Worm (Caenorhabditis elegans) whole organism, young adult: ENCODE results near the gene K08D8.12.
A peak's percentile ranks its signal among the peaks of the same experiment; 100 is the strongest.

Source experiments
- B0019.2 ChIP-seq: fragments of 200-800 bp; sonication (Bioruptor generic); conservative IDR thresholded peaks from 2 replicates; pipeline ENCODE4 v1.3.6; 2022; ENCODE audit warnings: missing genetic modification reagents, missing genetic modification characterization, missing compliant biosample characterization
- B0261.1 ChIP-seq: sonication (generic microtip); optimal IDR thresholded peaks from 2 replicates; lab custom pipeline; 2016; ENCODE audit warnings: mild to moderate bottlenecking, missing genetic modification characterization, moderate library complexity, missing compliant biosample characterization
- D2030.7 ChIP-seq: fragments of 200-800 bp; sonication (Bioruptor generic); IDR thresholded peaks from 2 replicates; pipeline ENCODE4 v1.3.6; 2022; ENCODE audit warnings: missing genetic modification reagents, missing genetic modification characterization, missing compliant biosample characterization
- F22D6.2 ChIP-seq: sonication (generic microtip); optimal IDR thresholded peaks from 2 replicates; lab custom pipeline; 2016; ENCODE audit warnings: mild to moderate bottlenecking, missing genetic modification characterization, missing compliant biosample characterization
- F23B12.7 ChIP-seq: sonication (generic microtip); optimal IDR thresholded peaks from 2 replicates; lab custom pipeline; 2017; ENCODE audit warnings: missing genetic modification characterization, mild to moderate bottlenecking, missing compliant biosample characterization, antibody characterized with exemption, moderate library complexity; ENCODE audit not compliant: insufficient read depth
- F39B2.1 ChIP-seq: fragments of 200-800 bp; sonication (Bioruptor generic); IDR thresholded peaks from 2 replicates; pipeline ENCODE4 v1.3.6; 2022; ENCODE audit warnings: missing genetic modification reagents, missing genetic modification characterization, missing compliant biosample characterization
- F52B5.7 ChIP-seq: sonication (generic microtip); optimal IDR thresholded peaks from 2 replicates; lab custom pipeline; 2016; ENCODE audit warnings: mild to moderate bottlenecking, missing genetic modification characterization, missing compliant biosample characterization
- T07F8.4 ChIP-seq: sonication (generic microtip); optimal IDR thresholded peaks from 2 replicates; lab custom pipeline; 2016; ENCODE audit warnings: mild to moderate bottlenecking, missing genetic modification characterization, moderate library complexity, missing compliant biosample characterization
- Y53G8AR.9 ChIP-seq: fragments of 200-800 bp; sonication (Bioruptor generic); conservative IDR thresholded peaks from 2 replicates; pipeline ENCODE4 v1.3.6; 2022; ENCODE audit warnings: missing genetic modification reagents, missing genetic modification characterization, missing compliant biosample characterization
- Y79H2A.3 ChIP-seq: fragments of 200-800 bp; sonication (Bioruptor generic); conservative IDR thresholded peaks from 2 replicates; pipeline ENCODE4 v1.3.6; 2022; ENCODE audit warnings: missing genetic modification reagents, missing genetic modification characterization, missing compliant biosample characterization
- athp-1 ChIP-seq: sonication (generic microtip); optimal IDR thresholded peaks from 2 replicates; lab custom pipeline; 2017; ENCODE audit warnings: mild to moderate bottlenecking, missing genetic modification characterization, missing compliant biosample characterization
- bed-1 ChIP-seq: fragments of 200-800 bp; sonication (Bioruptor generic); IDR thresholded peaks from 2 replicates; pipeline ENCODE4 v1.3.6; 2022; ENCODE audit warnings: missing genetic modification reagents, missing genetic modification characterization, missing compliant biosample characterization
- bed-2 ChIP-seq: fragments of 200-800 bp; sonication (Bioruptor generic); IDR thresholded peaks from 2 replicates; pipeline ENCODE4 v1.3.6; 2022; ENCODE audit warnings: missing genetic modification reagents, missing genetic modification characterization, missing compliant biosample characterization
- cebp-1 ChIP-seq, 2 experiments: fragments of 200-800 bp in 1 of 2; sonication (Bioruptor generic) in 1 of 2; sonication (generic microtip) in 1 of 2; IDR thresholded peaks in 1 of 2; optimal IDR thresholded peaks in 1 of 2; 2 replicates each; pipeline versions ENCODE4 v1.3.6 to Lab custom; 2017 to 2022; ENCODE audit warnings: missing compliant biosample characterization in 2 of 2, missing genetic modification characterization in 2 of 2, mild to moderate bottlenecking in 1 of 2, missing genetic modification reagents in 1 of 2, moderate library complexity in 1 of 2
- ceh-58 ChIP-seq: fragments of 200-800 bp; sonication (Bioruptor generic); IDR thresholded peaks from 2 replicates; pipeline ENCODE4 v1.3.6; 2022; ENCODE audit warnings: missing genetic modification characterization, missing compliant biosample characterization
- dox-1 ChIP-seq: fragments of 200-800 bp; sonication (Bioruptor generic); IDR thresholded peaks from 2 replicates; pipeline ENCODE4 v1.3.6; 2022; ENCODE audit warnings: missing genetic modification reagents, missing genetic modification characterization, missing compliant biosample characterization
- egl-44 ChIP-seq: fragments of 200-800 bp; sonication (Bioruptor generic); IDR thresholded peaks from 2 replicates; pipeline ENCODE4 v1.3.6; 2022; ENCODE audit warnings: missing genetic modification reagents, missing genetic modification characterization, missing compliant biosample characterization
- gei-17 ChIP-seq: fragments of 200-800 bp; sonication (Bioruptor generic); optimal IDR thresholded peaks from 2 replicates; lab custom pipeline; 2018; ENCODE audit warnings: mild to moderate bottlenecking, missing genetic modification characterization, missing compliant biosample characterization
- him-1 ChIP-seq: sonication (generic microtip); optimal IDR thresholded peaks from 2 replicates; lab custom pipeline; 2016; ENCODE audit warnings: missing genotype, missing genetic modification reagents, missing genetic modification characterization, missing compliant biosample characterization
- hlh-12 ChIP-seq: sonication (generic microtip); optimal IDR thresholded peaks from 2 replicates; lab custom pipeline; 2016; ENCODE audit warnings: missing genetic modification characterization, missing compliant biosample characterization
- hsf-1 ChIP-seq: fragments of 200-800 bp; sonication (Bioruptor generic); IDR thresholded peaks from 2 replicates; pipeline ENCODE4 v1.3.6; 2022; ENCODE audit warnings: missing genetic modification reagents, missing genetic modification characterization, missing compliant biosample characterization
- lsl-1 ChIP-seq: fragments of 200-800 bp; sonication (Bioruptor generic); optimal IDR thresholded peaks from 2 replicates; lab custom pipeline; 2018; ENCODE audit warnings: mild to moderate bottlenecking, missing genetic modification characterization, moderate library complexity, missing compliant biosample characterization
- lsy-27 ChIP-seq: sonication (generic microtip); optimal IDR thresholded peaks from 2 replicates; lab custom pipeline; 2017; ENCODE audit warnings: missing genetic modification characterization, mild to moderate bottlenecking, missing compliant biosample characterization, antibody characterized with exemption, missing genotype, borderline replicate concordance; ENCODE audit not compliant: insufficient read depth
- madf-8 ChIP-seq: fragments of 200-800 bp; sonication (Bioruptor generic); conservative IDR thresholded peaks from 2 replicates; pipeline ENCODE4 v1.3.6; 2022; ENCODE audit warnings: missing genetic modification reagents, missing genetic modification characterization, missing compliant biosample characterization
- nfyb-1 ChIP-seq: fragments of 200-800 bp; sonication (Bioruptor generic); IDR thresholded peaks from 2 replicates; pipeline ENCODE4 v1.3.6; 2022; ENCODE audit warnings: missing genetic modification reagents, missing genetic modification characterization, missing compliant biosample characterization
- nhr-179 ChIP-seq: sonication (generic microtip); optimal IDR thresholded peaks from 2 replicates; lab custom pipeline; 2016; ENCODE audit warnings: mild to moderate bottlenecking, missing genetic modification characterization, missing compliant biosample characterization
- nhr-80 ChIP-seq: sonication (generic microtip); optimal IDR thresholded peaks from 2 replicates; lab custom pipeline; 2016; ENCODE audit warnings: missing genetic modification characterization, missing compliant biosample characterization
- nhr-90 ChIP-seq: sonication (generic microtip); optimal IDR thresholded peaks from 2 replicates; lab custom pipeline; 2016; ENCODE audit warnings: missing genotype, mild to moderate bottlenecking, missing genetic modification characterization, missing compliant biosample characterization
- pbrm-1 ChIP-seq: fragments of 200-800 bp; sonication (Bioruptor generic); IDR thresholded peaks from 2 replicates; pipeline ENCODE4 v1.3.6; 2022; ENCODE audit warnings: missing genetic modification reagents, missing genetic modification characterization, missing compliant biosample characterization
- pha-4 ChIP-seq: fragments of 150-350 bp; sonication (generic microtip); optimal IDR thresholded peaks from 2 replicates; lab custom pipeline; 2014; ENCODE audit warnings: missing biosample characterization, missing genetic modification reagents, missing genetic modification characterization
- rcor-1 ChIP-seq: fragments of 200-800 bp; sonication (Bioruptor generic); IDR thresholded peaks from 2 replicates; pipeline ENCODE4 v1.3.6; 2022; ENCODE audit warnings: missing genetic modification reagents, missing genetic modification characterization, missing compliant biosample characterization
- repo-1 ChIP-seq: sonication (generic microtip); optimal IDR thresholded peaks from 2 replicates; lab custom pipeline; 2017; ENCODE audit warnings: mild to moderate bottlenecking, missing genetic modification characterization, missing compliant biosample characterization
- sdz-38 ChIP-seq: sonication (generic microtip); optimal IDR thresholded peaks from 2 replicates; lab custom pipeline; 2016; ENCODE audit warnings: missing genotype, missing genetic modification characterization, missing compliant biosample characterization
- snpc-3.4 ChIP-seq: sonication (generic microtip); optimal IDR thresholded peaks from 2 replicates; lab custom pipeline; 2017; ENCODE audit warnings: missing genetic modification characterization, mild to moderate bottlenecking, missing compliant biosample characterization, antibody characterized with exemption, moderate library complexity, missing genotype, missing genetic modification reagents
- tlf-1 ChIP-seq: fragments of 200-800 bp; sonication (Bioruptor generic); optimal IDR thresholded peaks from 2 replicates; lab custom pipeline; 2018; ENCODE audit warnings: mild to moderate bottlenecking, missing genetic modification characterization, missing compliant biosample characterization
- unc-62 ChIP-seq: fragments of 150-350 bp; optimal IDR thresholded peaks from 2 replicates; lab custom pipeline; 2014; ENCODE audit warnings: missing biosample characterization, missing genetic modification reagents, missing genetic modification characterization
- ztf-18 ChIP-seq: sonication (generic microtip); optimal IDR thresholded peaks from 2 replicates; lab custom pipeline; 2016; ENCODE audit warnings: missing genotype, mild to moderate bottlenecking, missing genetic modification characterization, missing compliant biosample characterization
- ztf-26 ChIP-seq: sonication (generic microtip); optimal IDR thresholded peaks from 2 replicates; lab custom pipeline; 2017; ENCODE audit warnings: missing genetic modification characterization, missing compliant biosample characterization
- ztf-3 ChIP-seq: fragments of 200-800 bp; sonication (Bioruptor generic); optimal IDR thresholded peaks from 2 replicates; lab custom pipeline; 2018; ENCODE audit warnings: mild to moderate bottlenecking, missing genetic modification characterization, missing compliant biosample characterization

K08D8.12 gene

ce11 chrIV:12926639-12927038, 33.4 kb downstream of the K08D8.12 start, which contains the start of gene srlf-5:
srlf-5 (minus strand) TSS chrIV:12926739.
- no peak for TF ChIP-seq pha-4
- TF ChIP-seq egl-44 (GFP tag; lab: Robert Waterston, UW): no peak
- no peak for TF ChIP-seq nhr-90 (tag; lab: Kevin White, UChicago)
- TF ChIP-seq dox-1: no peak
- TF ChIP-seq ztf-18 (tag; lab: Kevin White, UChicago): no peak
- TF ChIP-seq ztf-3 (GFP tag; lab: Kevin White, UChicago): no peak
- no peak for TF ChIP-seq Y79H2A.3 (GFP tag; lab: Robert Waterston, UW)
- no peak for TF ChIP-seq lsl-1 (GFP tag; lab: Kevin White, UChicago)
- TF ChIP-seq madf-8 (GFP tag; lab: Robert Waterston, UW): no peak
- TF ChIP-seq athp-1: no peak
- no peak for TF ChIP-seq repo-1 (tag; lab: Kevin White, UChicago)
- TF ChIP-seq D2030.7 (GFP tag; lab: Robert Waterston, UW): no peak
- no peak for TF ChIP-seq B0261.1 (tag; lab: Kevin White, UChicago)
- no peak for TF ChIP-seq F22D6.2
- TF ChIP-seq, all 124 proteins: peak for 0

ce11 chrIV:12936221-12936776, 43.0 kb downstream of the K08D8.12 start, which contains the start of the genes cld-1 and dod-21:
cld-1 (minus strand) TSS chrIV:12936271.
dod-21 (plus strand) TSS chrIV:12936738.
- TF ChIP-seq tlf-1 (GFP tag; lab: Kevin White, UChicago): no peak
- TF ChIP-seq lsl-1 (GFP tag; lab: Kevin White, UChicago): no peak
- TF ChIP-seq nhr-80 (tag; lab: Kevin White, UChicago): peak; percentile 69
- peak; percentile 78 for TF ChIP-seq nfyb-1 (GFP tag; lab: Robert Waterston, UW)
- no peak for TF ChIP-seq cebp-1 (GFP tag; IDR thresholded peaks at IDR 0.05; lab: Robert Waterston, UW)
- no peak for TF ChIP-seq cebp-1 (tag; optimal IDR thresholded peaks at IDR 0.05; lab: Kevin White, UChicago)
- TF ChIP-seq, all 124 proteins: peak for 2

DNA sequence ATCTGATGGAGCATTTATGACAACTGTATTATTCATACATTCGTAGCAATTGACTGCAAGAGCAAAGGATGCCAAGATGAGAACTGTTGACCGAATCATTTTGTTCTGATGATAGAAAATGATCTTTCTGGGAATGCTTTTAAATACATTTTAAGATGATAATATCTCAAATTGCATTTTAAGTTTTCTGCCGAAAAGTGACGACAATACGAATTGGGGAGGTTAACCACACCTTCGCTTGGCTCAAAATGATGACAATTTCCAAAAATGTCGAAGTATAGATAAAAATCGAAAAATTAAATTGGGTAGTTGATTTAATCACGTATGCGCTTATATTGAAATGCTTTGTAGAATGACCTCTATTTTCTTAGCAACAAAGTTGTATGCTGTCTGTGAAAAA, 48.0 kb downstream of the K08D8.12 start, which contains the start of gene dod-24:
Gene dod-24 (minus strand): TSS at position 101 of the 400 bp plus-strand sequence.
- TF ChIP-seq gei-17: no peak
- TF ChIP-seq unc-62 (GFP tag; lab: Kevin White, UChicago): no peak
- TF ChIP-seq nhr-179 (tag; lab: Kevin White, UChicago): no peak
- no peak for TF ChIP-seq sdz-38 (tag; lab: Kevin White, UChicago)
- no peak for TF ChIP-seq bed-1
- no peak for TF ChIP-seq bed-2 (GFP tag; lab: Robert Waterston, UW)
- no peak for TF ChIP-seq Y53G8AR.9
- TF ChIP-seq F52B5.7 (tag; lab: Kevin White, UChicago): no peak
- TF ChIP-seq pha-4: no peak
- no peak for TF ChIP-seq B0261.1 (tag; lab: Kevin White, UChicago)
- TF ChIP-seq rcor-1 (GFP tag; lab: Robert Waterston, UW): no peak
- no peak for TF ChIP-seq T07F8.4 (tag; lab: Kevin White, UChicago)

DNA sequence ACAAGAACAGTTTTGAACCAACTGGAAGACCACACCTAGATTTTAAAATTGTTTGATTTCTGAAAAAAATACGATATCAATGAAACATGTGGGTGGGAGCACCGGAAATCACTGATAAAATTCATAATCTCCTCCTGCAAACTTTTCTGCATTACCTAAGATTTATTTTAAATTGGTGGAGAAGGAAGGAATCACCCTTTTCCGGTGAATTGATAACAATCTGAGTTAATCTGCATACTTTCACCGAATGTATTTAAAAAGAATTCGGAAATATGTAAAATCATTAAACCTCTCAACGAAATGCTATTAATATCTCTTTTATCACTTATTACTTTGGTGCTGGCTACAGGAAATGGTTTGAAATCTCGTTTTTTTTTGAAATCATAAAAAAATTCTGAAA, 49.4 kb downstream of the K08D8.12 start, which contains the start of gene dct-19:
Gene dct-19 (plus strand): TSS at position 301 of the 400 bp plus-strand sequence.
- TF ChIP-seq pbrm-1 (GFP tag; lab: Robert Waterston, UW) (no peak), F39B2.1 (GFP tag; lab: Robert Waterston, UW) (no peak), B0019.2 (GFP tag; lab: Robert Waterston, UW) (no peak), hlh-12 (no peak), snpc-3.4 (no peak), him-1 (tag; lab: Kevin White, UChicago) (no peak), lsy-27 (tag; lab: Kevin White, UChicago) (no peak), ztf-26 (tag; lab: Kevin White, UChicago) (no peak), hsf-1 (no peak), F23B12.7 (tag; lab: Kevin White, UChicago) (no peak), ceh-58 (GFP tag; lab: Robert Waterston, UW) (no peak)
